Fruit fly (Drosophila melanogaster): Measurements from ENCODE around the gene CG34287.

dm6 chr3R:5862032-5862641 lies 9.0 kb downstream of the CG34287 start, which contains the start of gene CG2017:
- no peak for TF ChIP-seq h (optimal IDR thresholded peaks at IDR 0.05)
- TF ChIP-seq insv (optimal IDR thresholded peaks at IDR 0.05): no peak
- no peak for TF ChIP-seq Myc (optimal IDR thresholded peaks at IDR 0.05)

All from Kc167 (cell line).